Worm (Caenorhabditis elegans) whole organism, L3 larva: ENCODE results near the gene F19C6.5.

Experiments used
- ceh-16 ChIP-seq: sonication (generic microtip); optimal IDR thresholded peaks from 2 replicates; lab custom pipeline; 2017; ENCODE audit warnings: missing biosample characterization, missing genetic modification characterization
- elt-1 ChIP-seq: fragments of 150-350 bp; optimal IDR thresholded peaks from 2 replicates; lab custom pipeline; 2014; ENCODE audit warnings: missing biosample characterization, missing genetic modification characterization
- nhr-12 ChIP-seq: fragments of 150-350 bp; optimal IDR thresholded peaks from 2 replicates; lab custom pipeline; 2014; ENCODE audit warnings: missing biosample characterization, missing genetic modification characterization
- skn-1 ChIP-seq: fragments of 150-350 bp; optimal IDR thresholded peaks from 2 replicates; lab custom pipeline; 2014; ENCODE audit warnings: missing biosample characterization, missing genetic modification characterization
- unc-62 ChIP-seq: fragments of 150-350 bp; sonication (generic microtip); optimal IDR thresholded peaks from 4 replicates; lab custom pipeline; 2014; ENCODE audit warnings: missing biosample characterization, missing genetic modification reagents, missing genetic modification characterization

DNA sequence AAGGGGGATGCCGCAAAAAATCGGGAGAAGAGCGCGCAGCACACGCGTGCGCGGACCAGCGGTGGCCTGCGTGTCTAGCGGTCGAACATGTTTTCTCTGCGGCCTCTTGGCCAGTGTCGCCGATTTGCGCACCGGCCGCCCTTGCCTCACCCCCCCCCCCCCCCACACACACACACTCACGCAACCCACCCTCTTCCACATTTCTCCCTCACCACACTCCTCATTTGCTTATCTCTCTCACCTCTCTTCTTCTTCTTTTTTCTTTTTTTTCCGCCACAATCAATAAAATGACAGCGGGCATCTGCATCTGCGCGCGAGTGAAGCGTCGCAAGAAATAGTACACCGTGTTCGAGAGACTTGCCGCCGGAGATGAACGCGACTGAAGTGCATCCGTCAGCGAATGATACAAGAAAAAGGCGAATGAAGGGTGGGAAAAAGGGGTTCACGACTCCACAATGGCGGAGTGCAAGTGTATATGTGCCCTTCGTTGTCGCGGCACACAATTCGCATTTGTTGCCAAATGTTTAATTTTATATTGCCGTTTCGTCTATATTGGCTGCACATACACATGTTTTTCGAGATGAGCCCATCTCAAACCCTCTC, 15.0 kb upstream of the F19C6.5 start:
- no peak for TF ChIP-seq ceh-16
- no peak for TF ChIP-seq unc-62 (GFP tag; lab: Kevin White, UChicago)
- no peak for TF ChIP-seq nhr-12
- no peak for TF ChIP-seq elt-1
- no peak for TF ChIP-seq skn-1 (tag; lab: Kevin White, UChicago)
